Fruit fly (Drosophila melanogaster) whole organism, embryonic: ENCODE data around the gene lin-28.
A peak's percentile ranks its signal among the peaks of the same experiment; 100 is the strongest.

Experiments
- CG11085 ChIP-seq: fragments of 200-800 bp; sonication (Bioruptor generic); IDR thresholded peaks from 2 replicates; pipeline ENCODE4 v1.3.6; 2022; ENCODE audit warnings: missing biosample characterization, missing genetic modification characterization
- CG12104 ChIP-seq: fragments of 200-800 bp; sonication (Bioruptor generic); optimal IDR thresholded peaks from 3 replicates; lab custom pipeline; 2016; ENCODE audit warnings: missing biosample characterization, missing genetic modification characterization
- CG1233 ChIP-seq: fragments of 200-800 bp; sonication (Bioruptor generic); optimal IDR thresholded peaks from 4 replicates; lab custom pipeline; 2018; ENCODE audit warnings: missing biosample characterization, mild to moderate bottlenecking, missing genetic modification characterization
- CG14050 ChIP-seq: fragments of 200-800 bp; sonication (Bioruptor generic); IDR thresholded peaks from 3 replicates; pipeline ENCODE4 v1.3.6; 2022; ENCODE audit warnings: missing biosample characterization, missing genetic modification characterization
- CG14710 ChIP-seq: fragments of 200-800 bp; sonication (Bioruptor generic); optimal IDR thresholded peaks from 3 replicates; lab custom pipeline; 2019; ENCODE audit warnings: missing biosample characterization, mild to moderate bottlenecking, missing genetic modification characterization, moderate library complexity
- CG17359 ChIP-seq: fragments of 200-800 bp; sonication (Bioruptor generic); optimal IDR thresholded peaks from 3 replicates; lab custom pipeline; 2018; ENCODE audit warnings: missing biosample characterization, mild to moderate bottlenecking, missing genetic modification characterization, moderate library complexity
- CG17568 ChIP-seq: fragments of 200-800 bp; sonication (Bioruptor generic); optimal IDR thresholded peaks from 2 replicates; lab custom pipeline; 2018; ENCODE audit warnings: missing biosample characterization, mild to moderate bottlenecking, missing genetic modification characterization, moderate library complexity
- CG17829 ChIP-seq: fragments of 200-800 bp; optimal IDR thresholded peaks from 2 replicates; lab custom pipeline; 2019; ENCODE audit warnings: missing biosample characterization, mild to moderate bottlenecking, missing genetic modification characterization, moderate library complexity
- CG1792 ChIP-seq: fragments of 200-800 bp; sonication (Bioruptor generic); optimal IDR thresholded peaks from 2 replicates; lab custom pipeline; 2016; ENCODE audit warnings: missing biosample characterization, missing genetic modification characterization
- CG31224 ChIP-seq: fragments of 200-800 bp; sonication (Bioruptor generic); IDR thresholded peaks from 2 replicates; pipeline ENCODE4 v1.3.6; 2022; ENCODE audit warnings: missing biosample characterization, missing genetic modification characterization
- CG3281 ChIP-seq: fragments of 200-800 bp; sonication (Bioruptor generic); optimal IDR thresholded peaks from 3 replicates; lab custom pipeline; 2017; ENCODE audit warnings: missing biosample characterization, mild to moderate bottlenecking, missing genetic modification characterization
- CG34224 ChIP-seq: fragments of 200-800 bp; sonication (Bioruptor generic); IDR thresholded peaks from 3 replicates; pipeline ENCODE4 v1.3.6; 2022; ENCODE audit warnings: missing biosample characterization, missing genetic modification characterization; ENCODE audit not compliant: partially characterized antibody
- CG34422 ChIP-seq: fragments of 200-800 bp; sonication (Bioruptor generic); IDR thresholded peaks from 3 replicates; pipeline ENCODE4 v1.3.6; 2022; ENCODE audit warnings: missing biosample characterization, missing genetic modification characterization
- CG3726 ChIP-seq: fragments of 200-800 bp; sonication (Bioruptor generic); IDR thresholded peaks from 3 replicates; pipeline ENCODE4, ENCODE4 v1.3.6; 2022; ENCODE audit warnings: missing biosample characterization, missing genetic modification characterization
- CG4360 ChIP-seq: fragments of 200-800 bp; sonication (Bioruptor generic); IDR thresholded peaks from 2 replicates; pipeline ENCODE4 v1.3.6; 2022; ENCODE audit warnings: missing biosample characterization, missing genetic modification characterization
- CG43689 ChIP-seq: fragments of 200-800 bp; sonication (Bioruptor generic); IDR thresholded peaks from 2 replicates; pipeline ENCODE4 v1.3.6; 2022; ENCODE audit warnings: missing biosample characterization, missing genetic modification characterization
- CG4820 ChIP-seq: fragments of 200-800 bp; sonication (Bioruptor generic); optimal IDR thresholded peaks from 3 replicates; lab custom pipeline; 2016; ENCODE audit warnings: missing biosample characterization, missing genetic modification characterization
- CG6254 ChIP-seq: fragments of 200-800 bp; sonication (Bioruptor generic); optimal IDR thresholded peaks from 3 replicates; lab custom pipeline; 2017; ENCODE audit warnings: mild to moderate bottlenecking, missing biosample characterization, missing genetic modification reagents, missing genetic modification characterization
- CG7987 ChIP-seq: fragments of 200-800 bp; sonication (Bioruptor generic); optimal IDR thresholded peaks from 2 replicates; lab custom pipeline; 2018; ENCODE audit warnings: missing biosample characterization, mild to moderate bottlenecking, missing genetic modification characterization, moderate library complexity
- CG8290 ChIP-seq, 3 experiments: fragments of 200-800 bp; sonication (Bioruptor generic); optimal IDR thresholded peaks; 2 replicates each; lab custom pipeline; 2016 to 2019; ENCODE audit warnings: missing biosample characterization in 3 of 3, missing genetic modification characterization in 3 of 3, mild to moderate bottlenecking in 2 of 3, moderate library complexity in 1 of 3
- Dbx ChIP-seq: fragments of 200-800 bp; sonication (Bioruptor generic); IDR thresholded peaks from 3 replicates; pipeline ENCODE4 v1.3.6; 2022; ENCODE audit warnings: missing biosample characterization, missing genetic modification characterization
- Deaf1 ChIP-seq: fragments of 200-800 bp; optimal IDR thresholded peaks from 3 replicates; lab custom pipeline; 2019; ENCODE audit warnings: missing biosample characterization, mild to moderate bottlenecking, missing genetic modification characterization, moderate library complexity
- Elba2 ChIP-seq: fragments of 200-800 bp; sonication (Bioruptor generic); optimal IDR thresholded peaks from 3 replicates; lab custom pipeline; 2016; ENCODE audit warnings: missing biosample characterization, missing genetic modification characterization
- HLHmδ ChIP-seq: fragments of 200-800 bp; sonication (Bioruptor generic); optimal IDR thresholded peaks from 2 replicates; lab custom pipeline; 2018; ENCODE audit warnings: missing biosample characterization, mild to moderate bottlenecking, missing genetic modification characterization, moderate library complexity
- HmgZ ChIP-seq: fragments of 200-800 bp; sonication (Bioruptor generic); optimal IDR thresholded peaks from 2 replicates; lab custom pipeline; 2018; ENCODE audit warnings: missing biosample characterization, mild to moderate bottlenecking, missing genetic modification characterization
- NFAT ChIP-seq: fragments of 200-800 bp; sonication (Bioruptor generic); IDR thresholded peaks from 2 replicates; pipeline ENCODE4 v1.3.6; 2022; ENCODE audit warnings: missing biosample characterization, missing genetic modification characterization
- Trl ChIP-seq, 3 experiments: fragments of >200 bp in 2 of 3; fragments of 200-800 bp in 1 of 3; sonication (Bioruptor generic) in 1 of 3; optimal IDR thresholded peaks; 2 replicates in 1 of 3; 3 replicates in 2 of 3; lab custom pipeline; 2016 to 2017; ENCODE audit warnings: missing biosample characterization in 1 of 3, missing genetic modification characterization in 1 of 3
- Vsx1 ChIP-seq: fragments of 200-800 bp; sonication (Bioruptor generic); optimal IDR thresholded peaks from 2 replicates; lab custom pipeline; 2017; ENCODE audit warnings: missing biosample characterization, mild to moderate bottlenecking, missing genetic modification characterization, missing genetic modification reagents
- ash1 ChIP-seq: fragments of 200-800 bp; sonication (Bioruptor generic); optimal IDR thresholded peaks from 2 replicates; lab custom pipeline; 2018; ENCODE audit warnings: missing biosample characterization, mild to moderate bottlenecking, missing genetic modification characterization
- cad ChIP-seq: fragments of >200 bp; optimal IDR thresholded peaks from 2 replicates; lab custom pipeline; 2017; ENCODE audit warnings: missing biosample characterization, missing genetic modification characterization
- chinmo ChIP-seq: fragments of 200-800 bp; sonication (Bioruptor generic); IDR thresholded peaks from 4 replicates; pipeline ENCODE4 v1.3.6; 2022; ENCODE audit warnings: missing biosample characterization, missing genetic modification characterization; ENCODE audit not compliant: partially characterized antibody
- crol ChIP-seq: fragments of 200-800 bp; sonication (Bioruptor generic); IDR thresholded peaks from 2 replicates; pipeline ENCODE4 v1.3.6; 2022; ENCODE audit warnings: missing biosample characterization, missing genetic modification characterization
- cwo ChIP-seq: fragments of 200-800 bp; sonication (Bioruptor generic); optimal IDR thresholded peaks from 3 replicates; lab custom pipeline; 2017; ENCODE audit warnings: missing biosample characterization, missing genetic modification characterization, mild to moderate bottlenecking, moderate library complexity, missing genetic modification reagents
- da ChIP-seq: fragments of 200-800 bp; sonication (Bioruptor generic); optimal IDR thresholded peaks from 2 replicates; lab custom pipeline; 2016; ENCODE audit warnings: missing biosample characterization, missing genetic modification characterization
- gfzf ChIP-seq: fragments of 200-800 bp; sonication (Bioruptor generic); optimal IDR thresholded peaks from 2 replicates; lab custom pipeline; 2016; ENCODE audit warnings: missing biosample characterization, mild to moderate bottlenecking, missing genetic modification characterization, moderate library complexity
- her ChIP-seq: fragments of 200-800 bp; sonication (Bioruptor generic); optimal IDR thresholded peaks from 2 replicates; lab custom pipeline; 2016; ENCODE audit warnings: missing biosample characterization, missing genetic modification characterization
- kah ChIP-seq: fragments of 200-800 bp; sonication (Bioruptor generic); optimal IDR thresholded peaks from 2 replicates; lab custom pipeline; 2018; ENCODE audit warnings: missing biosample characterization, mild to moderate bottlenecking, missing genetic modification characterization
- knrl ChIP-seq: fragments of 200-800 bp; sonication (Bioruptor generic); IDR thresholded peaks from 3 replicates; pipeline ENCODE4 v1.3.6; 2022; ENCODE audit warnings: missing biosample characterization, missing genetic modification characterization; ENCODE audit not compliant: partially characterized antibody
- lilli ChIP-seq: fragments of 200-800 bp; sonication (Bioruptor generic); optimal IDR thresholded peaks from 3 replicates; lab custom pipeline; 2016; ENCODE audit warnings: missing biosample characterization, missing genetic modification characterization
- nerfin-2 ChIP-seq: fragments of 200-800 bp; sonication (Bioruptor generic); IDR thresholded peaks from 2 replicates; pipeline ENCODE4 v1.3.6; 2022; ENCODE audit warnings: missing biosample characterization, missing genetic modification characterization; ENCODE audit not compliant: partially characterized antibody
- otp ChIP-seq: fragments of 200-800 bp; sonication (Bioruptor generic); IDR thresholded peaks from 3 replicates; pipeline ENCODE4, ENCODE4 v1.3.6; 2022; ENCODE audit warnings: missing biosample characterization, missing genetic modification characterization
- peb ChIP-seq: fragments of 200-800 bp; sonication (Bioruptor generic); IDR thresholded peaks from 2 replicates; pipeline ENCODE4 v1.3.6; 2022; ENCODE audit warnings: missing biosample characterization, missing genetic modification characterization
- phol ChIP-seq: fragments of 200-800 bp; sonication (Bioruptor generic); optimal IDR thresholded peaks from 3 replicates; lab custom pipeline; 2018; ENCODE audit warnings: missing biosample characterization, mild to moderate bottlenecking, missing genetic modification characterization, moderate library complexity
- pros ChIP-seq: fragments of 200-800 bp; sonication (Bioruptor generic); optimal IDR thresholded peaks from 3 replicates; lab custom pipeline; 2019; ENCODE audit warnings: missing biosample characterization, mild to moderate bottlenecking, missing genetic modification characterization, moderate library complexity
- rib ChIP-seq: fragments of 200-800 bp; sonication (Bioruptor generic); IDR thresholded peaks from 2 replicates; pipeline ENCODE4 v1.3.6; 2022; ENCODE audit warnings: missing biosample characterization, missing genetic modification characterization
- sug ChIP-seq: fragments of 200-800 bp; optimal IDR thresholded peaks from 2 replicates; lab custom pipeline; 2019; ENCODE audit warnings: missing biosample characterization, mild to moderate bottlenecking, missing genetic modification characterization, moderate library complexity
- tgo ChIP-seq: fragments of 200-800 bp; sonication (Bioruptor generic); IDR thresholded peaks from 3 replicates; pipeline ENCODE4 v1.3.6; 2022; ENCODE audit warnings: missing biosample characterization, missing genetic modification characterization
- tna ChIP-seq: fragments of 200-800 bp; sonication (Bioruptor generic); IDR thresholded peaks from 2 replicates; pipeline ENCODE4 v1.3.6; 2022; ENCODE audit warnings: missing biosample characterization, missing genetic modification characterization; ENCODE audit not compliant: partially characterized antibody
- yki ChIP-seq: fragments of >200 bp; optimal IDR thresholded peaks from 3 replicates; lab custom pipeline; 2018

The lin-28 gene

DNA sequence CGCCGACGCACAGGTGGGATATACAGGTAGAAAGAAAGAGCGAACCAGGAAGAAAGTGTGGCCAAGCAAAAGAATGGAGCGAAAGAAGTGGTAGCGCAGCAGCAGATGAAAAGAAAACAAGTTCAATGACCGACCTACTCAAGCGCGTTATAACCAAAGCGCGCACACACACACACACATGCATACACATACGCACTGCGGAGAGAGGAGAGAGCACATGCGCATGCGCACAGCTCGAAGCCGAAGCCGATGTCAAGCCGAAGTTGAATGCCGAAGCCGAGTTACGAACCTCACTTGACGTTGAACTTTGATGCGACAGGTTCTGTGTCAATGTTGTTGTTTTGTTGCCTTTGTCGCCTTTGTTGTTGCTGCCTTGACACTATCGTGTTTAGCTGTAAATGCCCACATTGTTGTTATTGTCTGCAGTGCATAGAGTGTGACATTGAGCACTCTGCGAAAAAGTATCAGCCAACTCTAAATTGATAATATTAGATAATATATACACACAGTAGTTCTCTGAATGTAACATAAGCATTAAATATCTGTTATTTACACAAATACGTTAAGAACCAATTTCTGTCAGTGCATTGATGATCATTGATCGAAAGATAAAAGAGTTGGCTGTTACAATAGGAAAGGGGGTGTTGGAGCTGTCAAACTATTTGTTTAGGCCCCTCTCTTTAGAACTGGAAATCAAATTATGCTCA, 20.1 kb upstream of the lin-28 start (continued):
- TF ChIP-seq CG14710 (tag; lab: Kevin White, UChicago) (peak; percentile 14), CG31224 (GFP tag; lab: Robert Waterston, UW) (no peak), CG14050 (GFP tag; lab: Robert Waterston, UW) (no peak), chinmo (peak; percentile 92; the same call in 3 of the 4 replicates), CG4360 (GFP tag; lab: Robert Waterston, UW) (peak; percentile 75; the same call in 1 of the 2 replicates), CG3726 (GFP tag; lab: Robert Waterston, UW) (no peak), cad (GFP tag; lab: Kevin White, UChicago) (no peak), ash1 (no peak), CG34224 (GFP tag; lab: Robert Waterston, UW) (no peak), CG17568 (GFP tag; lab: Kevin White, UChicago) (no peak), Dbx (GFP tag; lab: Robert Waterston, UW) (no peak), CG12104 (GFP tag; lab: Kevin White, UChicago) (no peak), lilli (no peak), rib (no peak), CG17359 (tag; lab: Kevin White, UChicago) (no peak), Deaf1 (tag; lab: Kevin White, UChicago) (peak; percentile 98), CG6254 (GFP tag; lab: Kevin White, UChicago) (no peak), pros (peak; percentile 52), yki (lab: Kevin White, UChicago) (peak; percentile 14), CG1233 (GFP tag; lab: Kevin White, UChicago) (no peak), CG17829 (tag; lab: Kevin White, UChicago) (peak; percentile 4), CG11085 (GFP tag; lab: Robert Waterston, UW) (no peak), NFAT (GFP tag; lab: Robert Waterston, UW) (no peak), CG3281 (GFP tag; lab: Kevin White, UChicago) (no peak), CG4820 (GFP tag; lab: Kevin White, UChicago) (no peak), peb (GFP tag; lab: Robert Waterston, UW) (no peak), da (GFP tag; lab: Kevin White, UChicago) (no peak), Vsx1 (GFP tag; lab: Kevin White, UChicago) (no peak), cwo (GFP tag; lab: Kevin White, UChicago) (no peak), Trl (optimal IDR thresholded peaks at IDR 0.05; lab: Kevin White, UChicago) (peak; percentile 59 to 78), Trl (GFP tag; optimal IDR thresholded peaks at IDR 0.05; lab: Kevin White, UChicago) (no peak), her (GFP tag; lab: Kevin White, UChicago) (no peak), CG1792 (GFP tag; lab: Kevin White, UChicago) (no peak), HmgZ (tag; lab: Kevin White, UChicago) (no peak), crol (GFP tag; lab: Robert Waterston, UW) (0 out of 2 replicates have a peak, but pooled peaks have one; percentile 31), tgo (no peak), CG7987 (GFP tag; lab: Kevin White, UChicago) (no peak), kah (GFP tag; lab: Kevin White, UChicago) (no peak), nerfin-2 (GFP tag; lab: Robert Waterston, UW) (no peak), sug (tag; lab: Kevin White, UChicago) (no peak), phol (tag; lab: Kevin White, UChicago) (no peak), Elba2 (GFP tag; lab: Kevin White, UChicago) (no peak), HLHmδ (GFP tag; lab: Kevin White, UChicago) (peak; percentile 39), gfzf (GFP tag; lab: Kevin White, UChicago) (peak; percentile 31), CG34422 (no peak), CG8290 (GFP tag; optimal IDR thresholded peaks at IDR 0.05; lab: Kevin White, UChicago) (no peak), CG8290 (tag; optimal IDR thresholded peaks at IDR 0.05; lab: Kevin White, UChicago) (peak in 1 of 2 experiments; percentile 7), otp (0 out of 3 replicates have a peak, but pooled peaks have one; percentile 6), knrl (GFP tag; lab: Robert Waterston, UW) (no peak), CG43689 (GFP tag; lab: Robert Waterston, UW) (no peak), tna (GFP tag; lab: Robert Waterston, UW) (no peak)
